Fruit fly (Drosophila melanogaster) whole organism, prepupa: ENCODE data around the gene PGRP-SB1.

ENCODE experiments used
- Blimp-1 ChIP-seq: fragments of 200-800 bp; sonication (Bioruptor generic); optimal IDR thresholded peaks from 3 replicates; lab custom pipeline; 2017; ENCODE audit warnings: missing biosample characterization, missing genetic modification characterization, mild to moderate bottlenecking, moderate library complexity, missing genetic modification reagents
- CG10631 ChIP-seq: fragments of 200-800 bp; sonication (Bioruptor generic); optimal IDR thresholded peaks from 2 replicates; lab custom pipeline; 2016; ENCODE audit warnings: missing biosample characterization, missing genetic modification characterization
- CG10669 ChIP-seq: fragments of 200-800 bp; sonication (Bioruptor generic); optimal IDR thresholded peaks from 3 replicates; lab custom pipeline; 2018; ENCODE audit warnings: missing biosample characterization, mild to moderate bottlenecking, missing genetic modification characterization, moderate library complexity
- CG11294 ChIP-seq: fragments of 200-800 bp; sonication (Bioruptor generic); IDR thresholded peaks from 2 replicates; pipeline ENCODE4 v1.3.6; 2022; ENCODE audit warnings: missing biosample characterization, missing genetic modification characterization
- CG11762 ChIP-seq: fragments of 200-800 bp; sonication (Bioruptor generic); optimal IDR thresholded peaks from 3 replicates; lab custom pipeline; 2016; ENCODE audit warnings: missing biosample characterization, missing genetic modification characterization; ENCODE audit not compliant: insufficient read depth
- CG11902 ChIP-seq: fragments of 200-800 bp; sonication (Bioruptor generic); optimal IDR thresholded peaks from 3 replicates; lab custom pipeline; 2016; ENCODE audit warnings: missing biosample characterization, missing genetic modification characterization
- CG15336 ChIP-seq: fragments of 200-800 bp; sonication (Bioruptor generic); IDR thresholded peaks from 2 replicates; pipeline ENCODE4 v1.3.6; 2022; ENCODE audit warnings: missing biosample characterization, missing genetic modification characterization
- CG16779 ChIP-seq: fragments of 200-800 bp; sonication (Bioruptor generic); optimal IDR thresholded peaks from 3 replicates; lab custom pipeline; 2017; ENCODE audit warnings: missing biosample characterization, mild to moderate bottlenecking, missing genetic modification characterization
- CG31627 ChIP-seq: fragments of 200-800 bp; sonication (Bioruptor generic); optimal IDR thresholded peaks from 3 replicates; lab custom pipeline; 2016; ENCODE audit warnings: missing biosample characterization, missing genetic modification characterization
- CG32006 ChIP-seq: fragments of 200-800 bp; sonication (Bioruptor generic); optimal IDR thresholded peaks from 3 replicates; lab custom pipeline; 2017; ENCODE audit warnings: missing biosample characterization, mild to moderate bottlenecking, missing genetic modification characterization
- CG34406 ChIP-seq: fragments of 200-800 bp; sonication (Bioruptor generic); optimal IDR thresholded peaks from 3 replicates; lab custom pipeline; 2016; ENCODE audit warnings: missing biosample characterization, missing genetic modification characterization
- CG3919 ChIP-seq: fragments of 200-800 bp; sonication (Bioruptor generic); optimal IDR thresholded peaks from 3 replicates; lab custom pipeline; 2016; ENCODE audit warnings: missing biosample characterization, missing genetic modification characterization
- CG6276 ChIP-seq: fragments of 200-800 bp; sonication (Bioruptor generic); optimal IDR thresholded peaks from 2 replicates; lab custom pipeline; 2017; ENCODE audit warnings: missing biosample characterization, mild to moderate bottlenecking, missing genetic modification characterization
- CG6792 ChIP-seq: fragments of 200-800 bp; sonication (Bioruptor generic); optimal IDR thresholded peaks from 3 replicates; lab custom pipeline; 2016; ENCODE audit warnings: missing biosample characterization, missing genetic modification characterization
- CG6808 ChIP-seq: fragments of 200-800 bp; sonication (Bioruptor generic); optimal IDR thresholded peaks from 3 replicates; lab custom pipeline; 2017; ENCODE audit warnings: missing biosample characterization, missing genetic modification characterization, mild to moderate bottlenecking, moderate library complexity, missing genetic modification reagents
- CG6854 ChIP-seq: fragments of 200-800 bp; sonication (Bioruptor generic); optimal IDR thresholded peaks from 2 replicates; lab custom pipeline; 2017; ENCODE audit warnings: missing biosample characterization, mild to moderate bottlenecking, missing genetic modification characterization
- CG8119 ChIP-seq: fragments of 200-800 bp; sonication (Bioruptor generic); IDR thresholded peaks from 3 replicates; pipeline ENCODE4 v1.3.6; 2022; ENCODE audit warnings: missing biosample characterization, missing genetic modification characterization
- CG9139 ChIP-seq: fragments of 200-800 bp; sonication (Bioruptor generic); optimal IDR thresholded peaks from 3 replicates; lab custom pipeline; 2017; ENCODE audit warnings: missing biosample characterization, mild to moderate bottlenecking, missing genetic modification characterization
- Eip78C ChIP-seq: fragments of 200-800 bp; sonication (Bioruptor generic); peaks from one replicate; lab custom pipeline; 2016; ENCODE audit warnings: missing biosample characterization, missing genetic modification characterization
- Eip93F ChIP-seq: fragments of 200-800 bp; sonication (Bioruptor generic); optimal IDR thresholded peaks from 2 replicates; lab custom pipeline; 2016; ENCODE audit warnings: missing biosample characterization, mild to moderate bottlenecking, missing genetic modification characterization
- Ets96B ChIP-seq: fragments of 200-800 bp; optimal IDR thresholded peaks from 2 replicates; lab custom pipeline; 2019; ENCODE audit warnings: missing biosample characterization, mild to moderate bottlenecking, missing genetic modification characterization, moderate library complexity
- Hr39 ChIP-seq: fragments of 200-800 bp; sonication (Bioruptor generic); optimal IDR thresholded peaks from 2 replicates; lab custom pipeline; 2016; ENCODE audit warnings: missing biosample characterization, missing genetic modification characterization
- Hr4 ChIP-seq: fragments of 200-800 bp; sonication (Bioruptor generic); optimal IDR thresholded peaks from 3 replicates; lab custom pipeline; 2016; ENCODE audit warnings: missing biosample characterization, missing genetic modification characterization
- Met ChIP-seq: fragments of 200-800 bp; sonication (Bioruptor generic); optimal IDR thresholded peaks from 3 replicates; lab custom pipeline; 2016; ENCODE audit warnings: missing biosample characterization, missing genetic modification characterization
- OdsH ChIP-seq: fragments of 200-800 bp; sonication (Bioruptor generic); optimal IDR thresholded peaks from 3 replicates; lab custom pipeline; 2016; ENCODE audit warnings: missing biosample characterization, missing genetic modification characterization
- Smox ChIP-seq: fragments of 200-800 bp; sonication (Bioruptor generic); optimal IDR thresholded peaks from 3 replicates; lab custom pipeline; 2016; ENCODE audit warnings: missing biosample characterization, missing genetic modification characterization
- Sox102F ChIP-seq: fragments of 200-800 bp; sonication (Bioruptor generic); optimal IDR thresholded peaks from 2 replicates; lab custom pipeline; 2016; ENCODE audit warnings: missing biosample characterization, mild to moderate bottlenecking, missing genetic modification characterization
- Sox14 ChIP-seq: fragments of 200-800 bp; sonication (Bioruptor generic); optimal IDR thresholded peaks from 3 replicates; lab custom pipeline; 2016; ENCODE audit warnings: missing biosample characterization, missing genetic modification characterization
- Sox15 ChIP-seq: fragments of 200-800 bp; sonication (Bioruptor generic); optimal IDR thresholded peaks from 3 replicates; lab custom pipeline; 2016; ENCODE audit warnings: missing biosample characterization, missing genetic modification characterization
- acj6 ChIP-seq: fragments of 200-800 bp; sonication (Bioruptor generic); optimal IDR thresholded peaks from 3 replicates; lab custom pipeline; 2016; ENCODE audit warnings: missing biosample characterization, missing genetic modification characterization
- cyc ChIP-seq: fragments of 200-800 bp; sonication (Bioruptor generic); optimal IDR thresholded peaks from 3 replicates; lab custom pipeline; 2016; ENCODE audit warnings: missing biosample characterization, missing genetic modification characterization
- dac ChIP-seq: fragments of 200-800 bp; sonication (Bioruptor generic); optimal IDR thresholded peaks from 2 replicates; lab custom pipeline; 2017; ENCODE audit warnings: missing biosample characterization, mild to moderate bottlenecking, missing genetic modification characterization
- dsx ChIP-seq: fragments of 200-800 bp; optimal IDR thresholded peaks from 3 replicates; lab custom pipeline; 2019; ENCODE audit warnings: missing biosample characterization, mild to moderate bottlenecking, missing genetic modification characterization, moderate library complexity; ENCODE audit not compliant: poor library complexity, severe bottlenecking
- eg ChIP-seq: fragments of 200-800 bp; sonication (Bioruptor generic); IDR thresholded peaks from 3 replicates; pipeline ENCODE4 v1.3.6; 2022; ENCODE audit warnings: missing biosample characterization, missing genetic modification characterization
- esn ChIP-seq: fragments of 200-800 bp; sonication (Bioruptor generic); optimal IDR thresholded peaks from 2 replicates; lab custom pipeline; 2016; ENCODE audit warnings: missing biosample characterization, mild to moderate bottlenecking, missing genetic modification characterization, moderate library complexity
- fd59A ChIP-seq: fragments of 200-800 bp; sonication (Bioruptor generic); optimal IDR thresholded peaks from 2 replicates; lab custom pipeline; 2017; ENCODE audit warnings: missing biosample characterization, mild to moderate bottlenecking, missing genetic modification characterization, missing genetic modification reagents
- fkh ChIP-seq: fragments of 200-800 bp; sonication (Bioruptor generic); optimal IDR thresholded peaks from 3 replicates; lab custom pipeline; 2017; ENCODE audit warnings: missing biosample characterization, mild to moderate bottlenecking, missing genetic modification characterization, moderate library complexity
- lz ChIP-seq: fragments of 200-800 bp; sonication (Bioruptor generic); optimal IDR thresholded peaks from 3 replicates; lab custom pipeline; 2016; ENCODE audit warnings: missing biosample characterization, missing genetic modification characterization
- net ChIP-seq: fragments of 200-800 bp; sonication (Bioruptor generic); optimal IDR thresholded peaks from 3 replicates; lab custom pipeline; 2016; ENCODE audit warnings: missing biosample characterization, missing genetic modification characterization
- spab ChIP-seq: fragments of 200-800 bp; sonication (Bioruptor generic); optimal IDR thresholded peaks from 2 replicates; lab custom pipeline; 2017; ENCODE audit warnings: missing biosample characterization, mild to moderate bottlenecking, missing genetic modification characterization, missing genetic modification reagents
- svp ChIP-seq: fragments of 200-800 bp; sonication (Bioruptor generic); peaks from one replicate; lab custom pipeline; 2016; ENCODE audit warnings: missing biosample characterization, missing genetic modification characterization
- topi ChIP-seq: fragments of 200-800 bp; sonication (Bioruptor generic); optimal IDR thresholded peaks from 3 replicates; lab custom pipeline; 2016; ENCODE audit warnings: missing biosample characterization, missing genetic modification characterization
- vri ChIP-seq: fragments of 200-800 bp; sonication (Bioruptor generic); optimal IDR thresholded peaks from 3 replicates; lab custom pipeline; 2016; ENCODE audit warnings: missing biosample characterization, mild to moderate bottlenecking, missing genetic modification characterization

PGRP-SB1 gene

DNA sequence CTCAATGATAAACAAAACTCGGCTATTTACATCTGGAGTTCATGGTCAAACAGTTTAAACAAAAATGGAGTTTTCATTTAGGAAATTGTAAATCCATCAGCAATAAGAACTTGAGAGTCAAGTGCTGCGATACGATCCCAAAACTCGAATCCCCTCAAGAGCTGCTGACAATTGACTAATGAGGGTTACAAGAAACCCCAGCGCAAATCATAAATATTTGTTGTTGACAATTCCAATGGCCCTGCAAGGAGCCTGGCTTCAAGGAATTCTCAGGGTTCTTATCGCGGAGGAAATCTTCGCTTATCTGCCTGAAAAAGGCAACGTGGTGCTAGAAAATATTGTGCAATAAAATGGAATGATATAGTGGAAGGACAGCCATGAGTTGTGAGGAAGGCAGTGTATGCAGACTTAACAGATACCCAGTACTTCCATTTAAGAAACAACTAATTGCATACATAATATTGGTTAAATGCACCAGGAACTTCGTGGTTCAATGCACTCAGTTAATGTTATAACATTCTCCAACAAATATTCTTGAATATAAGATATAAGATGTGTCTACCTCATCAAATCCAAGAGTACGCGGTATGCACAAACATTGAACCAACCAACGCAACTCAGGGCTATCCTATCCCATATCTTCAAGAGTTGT lies 40.3 kb upstream of the PGRP-SB1 start:
- peak; percentile 23 for TF ChIP-seq Ets96B (tag; lab: Kevin White, UChicago)
- TF ChIP-seq Hr4 (GFP tag; lab: Kevin White, UChicago), result no peak
- TF ChIP-seq CG6808 (GFP tag; lab: Kevin White, UChicago), result no peak
- no peak for TF ChIP-seq dsx (GFP tag; lab: Kevin White, UChicago)
- TF ChIP-seq eg (GFP tag; lab: Robert Waterston, UW), result 0 out of 3 replicates have a peak, but pooled peaks have one; percentile 38
- no peak for TF ChIP-seq CG32006 (GFP tag; lab: Kevin White, UChicago)
- no peak for TF ChIP-seq CG8119 (GFP tag; lab: Robert Waterston, UW)
- TF ChIP-seq Eip93F (GFP tag; lab: Kevin White, UChicago), result no peak
- no peak for TF ChIP-seq spab (GFP tag; lab: Kevin White, UChicago)
- TF ChIP-seq fkh (GFP tag; lab: Kevin White, UChicago), result peak; percentile 52
- TF ChIP-seq fd59A (GFP tag; lab: Kevin White, UChicago), result no peak
- TF ChIP-seq CG6276, result no peak
- no peak for TF ChIP-seq CG11762 (GFP tag; lab: Kevin White, UChicago)
- peak; percentile 4 for TF ChIP-seq CG3919 (GFP tag; lab: Kevin White, UChicago)
- TF ChIP-seq CG11902 (GFP tag; lab: Kevin White, UChicago), result no peak
- peak; percentile 18 for TF ChIP-seq CG10631
- no peak for TF ChIP-seq Sox102F
- peak; percentile 68 for TF ChIP-seq Eip78C
- no peak for TF ChIP-seq CG34406
- TF ChIP-seq net, result no peak
- no peak for TF ChIP-seq CG11294 (GFP tag; lab: Robert Waterston, UW)
- TF ChIP-seq lz (GFP tag; lab: Kevin White, UChicago), result no peak
- no peak for TF ChIP-seq CG9139 (GFP tag; lab: Kevin White, UChicago)
- TF ChIP-seq Hr39 (GFP tag; lab: Kevin White, UChicago), result no peak
- no peak for TF ChIP-seq vri (GFP tag; lab: Kevin White, UChicago)
- TF ChIP-seq CG10669 (GFP tag; lab: Kevin White, UChicago), result no peak
- no peak for TF ChIP-seq Sox14 (GFP tag; lab: Kevin White, UChicago)
- TF ChIP-seq OdsH, result no peak
- TF ChIP-seq CG31627 (GFP tag; lab: Kevin White, UChicago), result no peak
- TF ChIP-seq topi (GFP tag; lab: Kevin White, UChicago), result no peak
- TF ChIP-seq cyc (GFP tag; lab: Kevin White, UChicago), result no peak
- no peak for TF ChIP-seq Blimp-1 (GFP tag; lab: Kevin White, UChicago)
- no peak for TF ChIP-seq CG6854 (GFP tag; lab: Kevin White, UChicago)
- no peak for TF ChIP-seq Sox15 (GFP tag; lab: Kevin White, UChicago)
- no peak for TF ChIP-seq CG16779 (tag; lab: Kevin White, UChicago)
- no peak for TF ChIP-seq CG6792 (GFP tag; lab: Kevin White, UChicago)
- TF ChIP-seq svp, result no peak
- no peak for TF ChIP-seq dac
- no peak for TF ChIP-seq Met
- TF ChIP-seq Smox (GFP tag; lab: Kevin White, UChicago), result no peak
- no peak for TF ChIP-seq esn
- TF ChIP-seq acj6 (GFP tag; lab: Kevin White, UChicago), result peak; percentile 11
- no peak for TF ChIP-seq CG15336
